Worm (Caenorhabditis elegans) whole organism, mixed stage, embryonic: ENCODE results near the gene gly-3.

ENCODE experiments used
- blmp-1 ChIP-seq: fragments of 150-350 bp; optimal IDR thresholded peaks from 2 replicates; lab custom pipeline; 2014; ENCODE audit warnings: missing biosample characterization, missing genetic modification characterization
- elt-1 ChIP-seq: sonication (generic microtip); optimal IDR thresholded peaks from 2 replicates; lab custom pipeline; 2017; ENCODE audit warnings: missing genetic modification characterization, mild to moderate bottlenecking, missing compliant biosample characterization, antibody characterized with exemption, moderate library complexity, borderline replicate concordance; ENCODE audit not compliant: insufficient read depth
- elt-3 ChIP-seq: fragments of 150-350 bp; optimal IDR thresholded peaks from 2 replicates; lab custom pipeline; 2014; ENCODE audit warnings: missing biosample characterization, missing genetic modification characterization
- flh-1 ChIP-seq: fragments of 200-800 bp; sonication (Bioruptor generic); optimal IDR thresholded peaks from 2 replicates; lab custom pipeline; 2018; ENCODE audit warnings: mild to moderate bottlenecking, missing genetic modification characterization, moderate library complexity, missing compliant biosample characterization
- lsy-2 ChIP-seq: fragments of 150-350 bp; optimal IDR thresholded peaks from 2 replicates; lab custom pipeline; 2014; ENCODE audit warnings: missing biosample characterization, missing genetic modification characterization
- mls-2 ChIP-seq: sonication (generic microtip); optimal IDR thresholded peaks from 2 replicates; lab custom pipeline; 2016; ENCODE audit warnings: mild to moderate bottlenecking, missing genetic modification characterization, moderate library complexity, missing compliant biosample characterization
- nhr-12 ChIP-seq: fragments of 150-350 bp; optimal IDR thresholded peaks from 2 replicates; lab custom pipeline; 2014; ENCODE audit warnings: missing biosample characterization, missing genetic modification characterization
- nhr-237 ChIP-seq: fragments of 150-350 bp; optimal IDR thresholded peaks from 2 replicates; lab custom pipeline; 2014; ENCODE audit warnings: missing biosample characterization, missing genetic modification characterization
- nhr-76 ChIP-seq: sonication (generic microtip); optimal IDR thresholded peaks from 2 replicates; lab custom pipeline; 2017; ENCODE audit warnings: missing biosample characterization, missing genetic modification characterization
- pha-4 ChIP-seq: fragments of 150-350 bp; optimal IDR thresholded peaks from 2 replicates; lab custom pipeline; 2018; ENCODE audit warnings: missing biosample characterization, missing genetic modification reagents, missing genetic modification characterization
- sem-2 ChIP-seq: fragments of 200-800 bp; sonication (Bioruptor generic); optimal IDR thresholded peaks from 2 replicates; lab custom pipeline; 2018; ENCODE audit warnings: mild to moderate bottlenecking, missing genetic modification characterization, missing compliant biosample characterization
- snpc-4 ChIP-seq: fragments of 150-350 bp; optimal IDR thresholded peaks from 2 replicates; lab custom pipeline; 2014; ENCODE audit warnings: missing biosample characterization, missing genetic modification characterization
- unc-39 ChIP-seq: fragments of 150-350 bp; optimal IDR thresholded peaks from 2 replicates; lab custom pipeline; 2014; ENCODE audit warnings: missing biosample characterization, missing genetic modification characterization
- ztf-11 ChIP-seq: fragments of 150-350 bp; optimal IDR thresholded peaks from 2 replicates; lab custom pipeline; 2014; ENCODE audit warnings: missing biosample characterization, missing genetic modification characterization

DNA sequence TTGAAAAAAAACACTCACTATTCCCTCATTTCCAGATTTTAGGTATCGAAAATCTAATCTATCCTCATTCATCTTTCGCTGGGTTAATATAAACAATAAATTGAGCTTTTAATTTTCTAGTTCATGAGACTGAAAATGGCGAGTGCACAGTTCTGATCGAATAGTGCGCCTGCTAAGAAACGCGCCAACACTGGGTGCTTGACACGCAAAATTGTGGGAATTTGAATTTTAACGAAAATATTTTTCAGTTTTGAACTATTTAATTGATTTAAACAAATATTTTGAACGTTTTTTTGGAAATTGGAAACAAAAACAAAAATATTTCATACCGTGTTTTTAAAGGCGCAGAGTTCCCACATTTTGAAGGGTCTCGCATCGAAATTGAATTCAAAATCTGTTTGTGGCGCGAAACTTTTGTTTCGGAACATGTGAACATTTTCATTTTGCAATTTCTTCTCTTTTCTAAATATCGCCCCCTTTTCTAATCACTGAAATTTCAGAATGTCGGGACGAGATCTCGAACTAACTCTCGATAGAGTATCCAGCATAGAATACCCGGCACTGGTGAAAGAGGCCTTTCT, 11.1 kb upstream of the gly-3 start, which contains the start of the genes C29E4.13 and npp-15:
- no peak for TF ChIP-seq sem-2 (GFP tag; lab: Kevin White, UChicago)
- no peak for TF ChIP-seq nhr-76 (tag; lab: Kevin White, UChicago)
- no peak for TF ChIP-seq mls-2
- TF ChIP-seq pha-4 = no peak
- TF ChIP-seq lsy-2 (tag; lab: Kevin White, UChicago) = peak; percentile 34
- TF ChIP-seq nhr-12 = no peak
- TF ChIP-seq snpc-4 = no peak
- no peak for TF ChIP-seq ztf-11 (tag; lab: Kevin White, UChicago)
- TF ChIP-seq elt-3 (tag; lab: Kevin White, UChicago) = no peak
- TF ChIP-seq blmp-1 (tag; lab: Kevin White, UChicago) = no peak
- no peak for TF ChIP-seq flh-1 (GFP tag; lab: Kevin White, UChicago)
- peak; percentile 16 for TF ChIP-seq nhr-237 (tag; lab: Kevin White, UChicago)
- TF ChIP-seq elt-1 (tag; lab: Kevin White, UChicago) = no peak
- TF ChIP-seq unc-39 (tag; lab: Kevin White, UChicago) = no peak
